Fruit fly (Drosophila melanogaster) whole organism, embryonic: ENCODE measurements around the gene fbl.
A peak's percentile ranks its signal among the peaks of the same experiment; 100 is the strongest.

ENCODE experiments used
- ATbp ChIP-seq: fragments of 200-800 bp; sonication (Bioruptor generic); optimal IDR thresholded peaks from 2 replicates; lab custom pipeline; 2017; ENCODE audit warnings: missing biosample characterization, mild to moderate bottlenecking, missing genetic modification characterization, missing genetic modification reagents
- Abd-B ChIP-seq: fragments of 200-800 bp; sonication (Bioruptor generic); optimal IDR thresholded peaks from 2 replicates; lab custom pipeline; 2018; ENCODE audit warnings: missing biosample characterization, mild to moderate bottlenecking, missing genetic modification characterization, moderate library complexity
- Aef1 ChIP-seq: fragments of 200-800 bp; sonication (Bioruptor generic); IDR thresholded peaks from 3 replicates; pipeline ENCODE4 v1.3.6; 2022; ENCODE audit warnings: missing biosample characterization, missing genetic modification characterization
- CG10147 ChIP-seq: fragments of 200-800 bp; sonication (Bioruptor generic); optimal IDR thresholded peaks from 2 replicates; lab custom pipeline; 2019; ENCODE audit warnings: missing biosample characterization, mild to moderate bottlenecking, missing genetic modification characterization, moderate library complexity
- CG10543 ChIP-seq: fragments of 200-800 bp; sonication (Bioruptor generic); optimal IDR thresholded peaks from 3 replicates; lab custom pipeline; 2017; ENCODE audit warnings: missing biosample characterization, mild to moderate bottlenecking, missing genetic modification characterization, moderate library complexity
- CG10959 ChIP-seq: fragments of 200-800 bp; sonication (Bioruptor generic); IDR thresholded peaks from 2 replicates; pipeline ENCODE4 v1.3.6; 2022; ENCODE audit warnings: missing biosample characterization, missing genetic modification characterization
- CG13894 ChIP-seq: fragments of 200-800 bp; sonication (Bioruptor generic); optimal IDR thresholded peaks from 3 replicates; lab custom pipeline; 2018; ENCODE audit warnings: missing biosample characterization, mild to moderate bottlenecking, missing genetic modification characterization, moderate library complexity
- CG15269 ChIP-seq: fragments of 200-800 bp; sonication (Bioruptor generic); optimal IDR thresholded peaks from 2 replicates; lab custom pipeline; 2018; ENCODE audit warnings: missing biosample characterization, mild to moderate bottlenecking, missing genetic modification characterization, moderate library complexity
- CG1603 ChIP-seq: fragments of 200-800 bp; sonication (Bioruptor generic); optimal IDR thresholded peaks from 2 replicates; lab custom pipeline; 2019; ENCODE audit warnings: missing biosample characterization, mild to moderate bottlenecking, missing genetic modification characterization, moderate library complexity
- CG17912 ChIP-seq: fragments of 200-800 bp; sonication (Bioruptor generic); optimal IDR thresholded peaks from 2 replicates; lab custom pipeline; 2018; ENCODE audit warnings: missing biosample characterization, mild to moderate bottlenecking, missing genetic modification characterization
- CG18619 ChIP-seq: fragments of 200-800 bp; sonication (Bioruptor generic); optimal IDR thresholded peaks from 3 replicates; lab custom pipeline; 2017; ENCODE audit warnings: missing biosample characterization, mild to moderate bottlenecking, missing genetic modification characterization
- CG2129 ChIP-seq: fragments of 200-800 bp; sonication (Bioruptor generic); IDR thresholded peaks from 2 replicates; pipeline ENCODE4 v1.3.6; 2022; ENCODE audit warnings: missing biosample characterization, missing genetic modification characterization; ENCODE audit not compliant: partially characterized antibody
- CG31224 ChIP-seq: fragments of 200-800 bp; sonication (Bioruptor generic); IDR thresholded peaks from 2 replicates; pipeline ENCODE4 v1.3.6; 2022; ENCODE audit warnings: missing biosample characterization, missing genetic modification characterization
- CG31441 ChIP-seq: fragments of 200-800 bp; sonication (Bioruptor generic); IDR thresholded peaks from 2 replicates; pipeline ENCODE4 v1.3.6; 2022; ENCODE audit warnings: missing biosample characterization, missing genetic modification characterization
- CG34224 ChIP-seq: fragments of 200-800 bp; sonication (Bioruptor generic); IDR thresholded peaks from 3 replicates; pipeline ENCODE4 v1.3.6; 2022; ENCODE audit warnings: missing biosample characterization, missing genetic modification characterization; ENCODE audit not compliant: partially characterized antibody
- CG4404 ChIP-seq: fragments of 200-800 bp; sonication (Bioruptor generic); IDR thresholded peaks from 2 replicates; pipeline ENCODE4 v1.3.6; 2022; ENCODE audit warnings: missing biosample characterization, missing genetic modification characterization
- CG4730 ChIP-seq: fragments of 200-800 bp; sonication (Bioruptor generic); IDR thresholded peaks from 2 replicates; pipeline ENCODE4 v1.3.6; 2022; ENCODE audit warnings: missing biosample characterization, missing genetic modification characterization
- CG6689 ChIP-seq: fragments of 200-800 bp; sonication (Bioruptor generic); IDR thresholded peaks from 2 replicates; pipeline ENCODE4 v1.3.6; 2022; ENCODE audit warnings: missing biosample characterization, missing genetic modification characterization
- CG7928 ChIP-seq: fragments of 200-800 bp; sonication (Bioruptor generic); optimal IDR thresholded peaks from 2 replicates; lab custom pipeline; 2017; ENCODE audit warnings: missing biosample characterization, mild to moderate bottlenecking, missing genetic modification characterization
- CG8290 ChIP-seq, 3 experiments: fragments of 200-800 bp; sonication (Bioruptor generic); optimal IDR thresholded peaks; 2 replicates each; lab custom pipeline; 2016 to 2019; ENCODE audit warnings: missing biosample characterization in 3 of 3, missing genetic modification characterization in 3 of 3, mild to moderate bottlenecking in 2 of 3, moderate library complexity in 1 of 3
- CG9727 ChIP-seq: fragments of 200-800 bp; sonication (Bioruptor generic); optimal IDR thresholded peaks from 3 replicates; lab custom pipeline; 2017; ENCODE audit warnings: missing biosample characterization, mild to moderate bottlenecking, missing genetic modification characterization
- ERR ChIP-seq: fragments of 200-800 bp; sonication (Bioruptor generic); optimal IDR thresholded peaks from 2 replicates; lab custom pipeline; 2016; ENCODE audit warnings: missing biosample characterization, missing genetic modification characterization
- HHEX ChIP-seq: fragments of 200-800 bp; sonication (Bioruptor generic); optimal IDR thresholded peaks from 3 replicates; lab custom pipeline; 2017; ENCODE audit warnings: missing biosample characterization, mild to moderate bottlenecking, missing genetic modification characterization, missing genetic modification reagents
- HmgZ ChIP-seq: fragments of 200-800 bp; sonication (Bioruptor generic); optimal IDR thresholded peaks from 2 replicates; lab custom pipeline; 2018; ENCODE audit warnings: missing biosample characterization, mild to moderate bottlenecking, missing genetic modification characterization
- Mad ChIP-seq: fragments of 200-800 bp; sonication (Bioruptor generic); optimal IDR thresholded peaks from 2 replicates; lab custom pipeline; 2016; ENCODE audit warnings: missing biosample characterization, missing genetic modification characterization
- Mes4 ChIP-seq: fragments of 200-800 bp; sonication (Bioruptor generic); optimal IDR thresholded peaks from 2 replicates; lab custom pipeline; 2016; ENCODE audit warnings: missing biosample characterization, missing genetic modification characterization
- NC2α ChIP-seq: fragments of 200-800 bp; sonication (Bioruptor generic); optimal IDR thresholded peaks from 2 replicates; lab custom pipeline; 2016; ENCODE audit warnings: missing biosample characterization, missing genetic modification characterization
- NC2β ChIP-seq: fragments of 200-800 bp; sonication (Bioruptor generic); optimal IDR thresholded peaks from 2 replicates; lab custom pipeline; 2016; ENCODE audit warnings: missing biosample characterization, missing genetic modification characterization
- Nf-YB ChIP-seq: fragments of 200-800 bp; sonication (Bioruptor generic); optimal IDR thresholded peaks from 3 replicates; lab custom pipeline; 2019; ENCODE audit warnings: missing biosample characterization, mild to moderate bottlenecking, missing genetic modification characterization, moderate library complexity
- Ravus ChIP-seq: fragments of 200-800 bp; sonication (Bioruptor generic); IDR thresholded peaks from 2 replicates; pipeline ENCODE4 v1.3.6; 2022; ENCODE audit warnings: missing biosample characterization, missing genetic modification characterization
- al ChIP-seq: fragments of 200-800 bp; sonication (Bioruptor generic); IDR thresholded peaks from 2 replicates; pipeline ENCODE4 v1.3.6; 2022; ENCODE audit warnings: missing biosample characterization, missing genetic modification characterization
- ara ChIP-seq: fragments of 200-800 bp; sonication (Bioruptor generic); IDR thresholded peaks from 2 replicates; pipeline ENCODE4 v1.3.6; 2022; ENCODE audit warnings: missing biosample characterization, missing genetic modification characterization
- cg ChIP-seq: fragments of 200-800 bp; sonication (Bioruptor generic); optimal IDR thresholded peaks from 3 replicates; lab custom pipeline; 2019; ENCODE audit warnings: missing biosample characterization, mild to moderate bottlenecking, missing genetic modification characterization, moderate library complexity
- chm ChIP-seq: fragments of 200-800 bp; sonication (Bioruptor generic); IDR thresholded peaks from 2 replicates; pipeline ENCODE4 v1.3.6; 2022; ENCODE audit warnings: missing biosample characterization, missing genetic modification characterization
- chn ChIP-seq: fragments of 200-800 bp; sonication (Bioruptor generic); optimal IDR thresholded peaks from 2 replicates; lab custom pipeline; 2016; ENCODE audit warnings: missing biosample characterization, missing genetic modification characterization
- dan ChIP-seq: fragments of 200-800 bp; sonication (Bioruptor generic); IDR thresholded peaks from 2 replicates; pipeline ENCODE4 v1.3.6; 2022; ENCODE audit warnings: missing biosample characterization, missing genetic modification characterization
- dimm ChIP-seq: fragments of 200-800 bp; sonication (Bioruptor generic); IDR thresholded peaks from 2 replicates; pipeline ENCODE4 v1.3.6; 2022; ENCODE audit warnings: missing biosample characterization, missing genetic modification characterization
- dysf ChIP-seq: fragments of 200-800 bp; sonication (Bioruptor generic); IDR thresholded peaks from 3 replicates; pipeline ENCODE4 v1.3.6; 2022; ENCODE audit warnings: missing biosample characterization, missing genetic modification characterization
- gce ChIP-seq: fragments of 200-800 bp; sonication (Bioruptor generic); IDR thresholded peaks from 3 replicates; pipeline ENCODE4 v1.3.6; 2022; ENCODE audit warnings: missing biosample characterization, missing genetic modification characterization
- gcm2 ChIP-seq: fragments of 200-800 bp; sonication (Bioruptor generic); optimal IDR thresholded peaks from 2 replicates; lab custom pipeline; 2016; ENCODE audit warnings: missing biosample characterization, missing genetic modification characterization
- lab ChIP-seq: fragments of 200-800 bp; sonication (Bioruptor generic); optimal IDR thresholded peaks from 3 replicates; lab custom pipeline; 2017; ENCODE audit warnings: missing biosample characterization, missing genetic modification characterization, mild to moderate bottlenecking, moderate library complexity, missing genetic modification reagents
- lmd ChIP-seq: fragments of 200-800 bp; sonication (Bioruptor generic); IDR thresholded peaks from 2 replicates; pipeline ENCODE4 v1.3.6; 2022; ENCODE audit warnings: missing biosample characterization, missing genetic modification characterization
- maf-S ChIP-seq: fragments of 200-800 bp; sonication (Bioruptor generic); optimal IDR thresholded peaks from 2 replicates; lab custom pipeline; 2016; ENCODE audit warnings: missing biosample characterization, missing genetic modification characterization
- phol ChIP-seq: fragments of 200-800 bp; sonication (Bioruptor generic); optimal IDR thresholded peaks from 3 replicates; lab custom pipeline; 2018; ENCODE audit warnings: missing biosample characterization, mild to moderate bottlenecking, missing genetic modification characterization, moderate library complexity
- sens ChIP-seq: fragments of 200-800 bp; sonication (Bioruptor generic); peaks from one replicate; lab custom pipeline; 2016; ENCODE audit warnings: missing biosample characterization, missing genetic modification characterization
- so ChIP-seq: fragments of 200-800 bp; sonication (Bioruptor generic); IDR thresholded peaks from 3 replicates; pipeline ENCODE4 v1.3.6; 2022; ENCODE audit warnings: missing biosample characterization, missing genetic modification characterization
- tll ChIP-seq, 2 experiments: fragments of 200-800 bp in 1 of 2; fragments of >200 bp in 1 of 2; sonication (Bioruptor generic) in 1 of 2; optimal IDR thresholded peaks; 2 replicates each; lab custom pipeline; 2017 to 2019; ENCODE audit warnings: missing biosample characterization in 2 of 2, missing genetic modification characterization in 2 of 2, mild to moderate bottlenecking in 1 of 2, moderate library complexity in 1 of 2
- tup ChIP-seq: fragments of 200-800 bp; sonication (Bioruptor generic); optimal IDR thresholded peaks from 2 replicates; lab custom pipeline; 2016; ENCODE audit warnings: missing biosample characterization, mild to moderate bottlenecking, missing genetic modification characterization, moderate library complexity
- usp ChIP-seq: fragments of >200 bp; optimal IDR thresholded peaks from 2 replicates; lab custom pipeline; 2017; ENCODE audit warnings: missing biosample characterization, missing genetic modification characterization
- wor ChIP-seq: fragments of 200-800 bp; sonication (Bioruptor generic); IDR thresholded peaks from 2 replicates; pipeline ENCODE4 v1.3.6; 2022; ENCODE audit warnings: missing biosample characterization, missing genetic modification characterization

fbl gene

DNA sequence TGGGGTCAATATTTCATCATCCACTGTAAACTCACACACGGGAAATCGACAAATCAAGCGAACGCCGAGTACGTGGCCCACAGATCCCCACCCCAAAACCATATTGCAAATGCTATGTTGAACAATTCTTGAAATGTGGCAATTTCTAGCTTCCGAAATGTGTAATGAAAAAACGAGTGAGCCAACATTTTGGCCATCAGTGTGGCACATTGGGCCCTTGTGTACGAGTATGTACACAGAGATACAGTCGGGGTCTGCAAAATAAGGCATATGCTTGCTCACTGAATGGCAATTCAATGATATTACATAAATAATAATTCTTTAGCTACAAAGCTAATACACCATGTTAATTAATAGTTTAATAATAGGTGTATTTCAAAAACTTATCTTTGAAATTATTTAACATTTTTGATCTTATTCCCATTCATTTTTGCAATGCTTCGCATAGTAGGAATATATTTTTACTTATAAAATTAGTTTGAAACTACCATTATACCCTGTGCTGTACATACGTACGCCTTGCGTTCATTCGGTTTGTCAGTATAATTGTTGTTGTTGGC lies 15.4 kb downstream of the fbl start (continued):
- peak; percentile 68 for TF ChIP-seq CG31224 (GFP tag; lab: Robert Waterston, UW)
- peak; percentile 73 for TF ChIP-seq CG1603 (tag; lab: Kevin White, UChicago)
- peak; percentile 4 for TF ChIP-seq NC2α (GFP tag; lab: Kevin White, UChicago)
- peak; percentile 26 for TF ChIP-seq CG7928 (GFP tag; lab: Kevin White, UChicago)
- TF ChIP-seq CG17912 (GFP tag; lab: Kevin White, UChicago) = peak; percentile 58
- TF ChIP-seq chm = peak; percentile 79
- peak; percentile 92 for TF ChIP-seq CG10543 (GFP tag; lab: Kevin White, UChicago)
- peak; percentile 82 for TF ChIP-seq Mad
- peak; percentile 35 for TF ChIP-seq CG8290 (GFP tag; optimal IDR thresholded peaks at IDR 0.05; lab: Kevin White, UChicago)
- peak in 1 of 2 experiments; percentile 92 for TF ChIP-seq CG8290 (tag; optimal IDR thresholded peaks at IDR 0.05; lab: Kevin White, UChicago)
- peak; percentile 20 for TF ChIP-seq Ravus (GFP tag; lab: Robert Waterston, UW)
- peak; percentile 92 for TF ChIP-seq lab (GFP tag; lab: Kevin White, UChicago)
- peak; percentile 88 for TF ChIP-seq CG6689 (GFP tag; lab: Robert Waterston, UW)
- TF ChIP-seq cg (GFP tag; lab: Kevin White, UChicago) = no peak
- TF ChIP-seq tup = peak; percentile 56
- TF ChIP-seq usp (GFP tag; lab: Kevin White, UChicago) = no peak
- peak; percentile 92 for TF ChIP-seq HmgZ (tag; lab: Kevin White, UChicago)
- peak; percentile 73 for TF ChIP-seq so (GFP tag; lab: Robert Waterston, UW)
- peak; percentile 44; the same call in 1 of the 2 replicates for TF ChIP-seq CG10959
- peak; percentile 88 for TF ChIP-seq lmd (GFP tag; lab: Robert Waterston, UW)
- no peak for TF ChIP-seq dan (GFP tag; lab: Robert Waterston, UW)
- TF ChIP-seq dysf (GFP tag; lab: Robert Waterston, UW) = peak; percentile 92
- 0 out of 2 replicates have a peak, but pooled peaks have one; percentile 35 for TF ChIP-seq dimm
- TF ChIP-seq ERR (GFP tag; lab: Kevin White, UChicago) = peak; percentile 62
- peak; percentile 73 for TF ChIP-seq CG4730 (GFP tag; lab: Robert Waterston, UW)
- TF ChIP-seq chn (GFP tag; lab: Kevin White, UChicago) = peak; percentile 78
- no peak for TF ChIP-seq CG2129 (GFP tag; lab: Robert Waterston, UW)
- peak; percentile 73 for TF ChIP-seq NC2β (GFP tag; lab: Kevin White, UChicago)
- TF ChIP-seq CG10147 (GFP tag; lab: Kevin White, UChicago) = peak; percentile 76
- TF ChIP-seq HHEX (GFP tag; lab: Kevin White, UChicago) = peak; percentile 89
- peak; percentile 93 for TF ChIP-seq CG31441
- peak; percentile 69; the same call in 2 of the 3 replicates for TF ChIP-seq gce (GFP tag; lab: Robert Waterston, UW)
- peak; percentile 88 for TF ChIP-seq al (GFP tag; lab: Robert Waterston, UW)
- peak; percentile 95 for TF ChIP-seq sens (GFP tag; lab: Kevin White, UChicago)
- peak; percentile 80 for TF ChIP-seq ATbp (GFP tag; lab: Kevin White, UChicago)
- TF ChIP-seq CG34224 (GFP tag; lab: Robert Waterston, UW) = no peak
- TF ChIP-seq Mes4 (GFP tag; lab: Kevin White, UChicago) = peak; percentile 62
- TF ChIP-seq gcm2 = peak; percentile 66
- TF ChIP-seq ara (GFP tag; lab: Robert Waterston, UW) = peak; percentile 71
- peak; percentile 88 for TF ChIP-seq CG9727 (GFP tag; lab: Kevin White, UChicago)
- peak; percentile 84 for TF ChIP-seq Abd-B (GFP tag; lab: Kevin White, UChicago)
- peak; percentile 87 for TF ChIP-seq phol
- peak; percentile 73 for TF ChIP-seq Nf-YB (GFP tag; lab: Kevin White, UChicago)
- TF ChIP-seq CG13894 (tag; lab: Kevin White, UChicago) = peak; percentile 79
- no peak for TF ChIP-seq tll (GFP tag; optimal IDR thresholded peaks at IDR 0.05; lab: Kevin White, UChicago)
- TF ChIP-seq CG18619 = peak; percentile 89
- TF ChIP-seq wor (GFP tag; lab: Robert Waterston, UW) = peak; percentile 59
- TF ChIP-seq CG4404 (GFP tag; lab: Robert Waterston, UW) = peak; percentile 67
- peak; percentile 76 for TF ChIP-seq maf-S (GFP tag; lab: Kevin White, UChicago)
- TF ChIP-seq Aef1 (GFP tag; lab: Robert Waterston, UW) = peak; percentile 77
- peak; percentile 94 for TF ChIP-seq CG15269
